Worm (Caenorhabditis elegans) whole organism, late embryonic: ENCODE measurements around the gene mac-1.

Source experiments
- C08G9.2 ChIP-seq: sonication (generic microtip); optimal IDR thresholded peaks from 2 replicates; lab custom pipeline; 2016; ENCODE audit warnings: mild to moderate bottlenecking, missing genetic modification characterization, moderate library complexity, missing compliant biosample characterization
- C38D4.7 ChIP-seq: fragments of 200-800 bp; sonication (Bioruptor generic); optimal IDR thresholded peaks from 2 replicates; lab custom pipeline; 2018; ENCODE audit warnings: mild to moderate bottlenecking, missing genetic modification characterization, moderate library complexity, missing compliant biosample characterization
- F13H6.1 ChIP-seq: sonication (generic microtip); optimal IDR thresholded peaks from 2 replicates; lab custom pipeline; 2016; ENCODE audit warnings: missing genetic modification characterization, missing compliant biosample characterization
- K02D7.2 ChIP-seq: sonication (generic microtip); optimal IDR thresholded peaks from 2 replicates; lab custom pipeline; 2017; ENCODE audit warnings: mild to moderate bottlenecking, missing genetic modification characterization, missing compliant biosample characterization
- K09A11.1 ChIP-seq: sonication (generic microtip); optimal IDR thresholded peaks from 2 replicates; lab custom pipeline; 2017; ENCODE audit warnings: antibody characterized with exemption, mild to moderate bottlenecking, missing genetic modification characterization, missing compliant biosample characterization; ENCODE audit not compliant: insufficient read depth
- Y22D7AL.16 ChIP-seq: sonication (generic microtip); optimal IDR thresholded peaks from 2 replicates; lab custom pipeline; 2016; ENCODE audit warnings: missing genetic modification characterization, missing compliant biosample characterization
- ahr-1 ChIP-seq: sonication (generic microtip); optimal IDR thresholded peaks from 2 replicates; lab custom pipeline; 2016; ENCODE audit warnings: missing genetic modification characterization, missing compliant biosample characterization
- ceh-22 ChIP-seq: sonication (generic microtip); optimal IDR thresholded peaks from 2 replicates; lab custom pipeline; 2017; ENCODE audit warnings: missing biosample characterization, missing genetic modification characterization
- ceh-31 ChIP-seq: sonication (generic microtip); optimal IDR thresholded peaks from 2 replicates; lab custom pipeline; 2016; ENCODE audit warnings: missing genetic modification characterization, missing compliant biosample characterization
- ceh-34 ChIP-seq: sonication (generic microtip); optimal IDR thresholded peaks from 2 replicates; lab custom pipeline; 2016; ENCODE audit warnings: mild to moderate bottlenecking, missing genetic modification characterization, missing compliant biosample characterization
- ceh-45 ChIP-seq: fragments of 200-800 bp; sonication (Bioruptor generic); IDR thresholded peaks from 2 replicates; pipeline ENCODE4 v1.3.6; 2022; ENCODE audit warnings: missing genetic modification reagents, missing genetic modification characterization, missing compliant biosample characterization
- ceh-6 ChIP-seq: fragments of 200-800 bp; sonication (Bioruptor generic); optimal IDR thresholded peaks from 2 replicates; lab custom pipeline; 2018; ENCODE audit warnings: mild to moderate bottlenecking, missing genetic modification characterization, missing compliant biosample characterization
- che-1 ChIP-seq: sonication (generic microtip); optimal IDR thresholded peaks from 2 replicates; lab custom pipeline; 2016; ENCODE audit warnings: mild to moderate bottlenecking, missing genetic modification characterization, missing compliant biosample characterization
- dmd-4 ChIP-seq: sonication (generic microtip); optimal IDR thresholded peaks from 2 replicates; lab custom pipeline; 2016; ENCODE audit warnings: borderline replicate concordance, missing genetic modification characterization, missing compliant biosample characterization
- dve-1 ChIP-seq: sonication (generic microtip); optimal IDR thresholded peaks from 2 replicates; lab custom pipeline; 2017; ENCODE audit warnings: antibody characterized with exemption, mild to moderate bottlenecking, missing genetic modification characterization, missing compliant biosample characterization
- elt-2 ChIP-seq: sonication (generic microtip); optimal IDR thresholded peaks from 2 replicates; lab custom pipeline; 2016; ENCODE audit warnings: missing genetic modification reagents, missing genetic modification characterization, missing compliant biosample characterization
- elt-4 ChIP-seq: sonication (generic microtip); optimal IDR thresholded peaks from 2 replicates; lab custom pipeline; 2016; ENCODE audit warnings: missing genetic modification characterization, missing compliant biosample characterization
- ets-4 ChIP-seq: sonication (generic microtip); optimal IDR thresholded peaks from 2 replicates; lab custom pipeline; 2016; ENCODE audit warnings: missing genetic modification characterization, missing compliant biosample characterization
- eyg-1 ChIP-seq: sonication (generic microtip); optimal IDR thresholded peaks from 2 replicates; lab custom pipeline; 2016; ENCODE audit warnings: missing genotype, missing genetic modification characterization, missing compliant biosample characterization
- fax-1 ChIP-seq: sonication (generic microtip); optimal IDR thresholded peaks from 2 replicates; lab custom pipeline; 2016; ENCODE audit warnings: missing genotype, missing genetic modification characterization, missing compliant biosample characterization
- fkh-10 ChIP-seq: fragments of 150-350 bp; optimal IDR thresholded peaks from 2 replicates; lab custom pipeline; 2014; ENCODE audit warnings: missing biosample characterization, missing genetic modification reagents, missing genetic modification characterization
- gmeb-2 ChIP-seq: sonication (generic microtip); optimal IDR thresholded peaks from 2 replicates; lab custom pipeline; 2016; ENCODE audit warnings: missing genetic modification characterization, inconsistent platforms, missing compliant biosample characterization
- hlh-13 ChIP-seq: fragments of 200-800 bp; sonication (Bioruptor generic); optimal IDR thresholded peaks from 2 replicates; lab custom pipeline; 2018; ENCODE audit warnings: mild to moderate bottlenecking, missing genetic modification characterization, missing compliant biosample characterization
- hlh-30 ChIP-seq: sonication (generic microtip); optimal IDR thresholded peaks from 2 replicates; lab custom pipeline; 2017; ENCODE audit warnings: antibody characterized with exemption, missing genetic modification characterization, missing compliant biosample characterization; ENCODE audit not compliant: insufficient read depth
- hlh-6 ChIP-seq: sonication (generic microtip); optimal IDR thresholded peaks from 2 replicates; lab custom pipeline; 2016; ENCODE audit warnings: missing genotype, missing genetic modification characterization, missing compliant biosample characterization
- hlh-8 ChIP-seq: sonication (generic microtip); optimal IDR thresholded peaks from 2 replicates; lab custom pipeline; 2016; ENCODE audit warnings: missing genotype, missing genetic modification characterization, missing compliant biosample characterization
- lim-6 ChIP-seq: sonication (generic microtip); optimal IDR thresholded peaks from 2 replicates; lab custom pipeline; 2016; ENCODE audit warnings: missing genetic modification characterization, missing compliant biosample characterization
- madf-2 ChIP-seq: sonication (generic microtip); optimal IDR thresholded peaks from 2 replicates; lab custom pipeline; 2017; ENCODE audit warnings: missing genetic modification characterization, missing compliant biosample characterization
- mec-3 ChIP-seq: sonication (generic microtip); optimal IDR thresholded peaks from 2 replicates; lab custom pipeline; 2016; ENCODE audit warnings: borderline replicate concordance, missing genetic modification characterization, missing compliant biosample characterization
- nfya-1 ChIP-seq: sonication (generic microtip); optimal IDR thresholded peaks from 2 replicates; lab custom pipeline; 2017; ENCODE audit warnings: missing genetic modification characterization, mild to moderate bottlenecking, missing compliant biosample characterization, antibody characterized with exemption, moderate library complexity
- nhr-232 ChIP-seq: sonication (generic microtip); optimal IDR thresholded peaks from 2 replicates; lab custom pipeline; 2016; ENCODE audit warnings: missing genetic modification characterization, missing compliant biosample characterization
- npax-4 ChIP-seq: sonication (generic microtip); optimal IDR thresholded peaks from 2 replicates; lab custom pipeline; 2016; ENCODE audit warnings: missing genetic modification characterization, missing compliant biosample characterization
- odd-2 ChIP-seq: sonication (generic microtip); optimal IDR thresholded peaks from 2 replicates; lab custom pipeline; 2017; ENCODE audit warnings: antibody characterized with exemption, mild to moderate bottlenecking, missing genetic modification characterization, missing compliant biosample characterization
- pag-3 ChIP-seq: sonication (generic microtip); optimal IDR thresholded peaks from 2 replicates; lab custom pipeline; 2016; ENCODE audit warnings: missing compliant biosample characterization, missing genetic modification characterization, borderline replicate concordance
- pat-9 ChIP-seq: fragments of 200-800 bp; sonication (Bioruptor generic); optimal IDR thresholded peaks from 2 replicates; lab custom pipeline; 2018; ENCODE audit warnings: mild to moderate bottlenecking, missing genetic modification characterization, moderate library complexity, missing compliant biosample characterization
- pax-1 ChIP-seq: fragments of 150-350 bp; optimal IDR thresholded peaks from 2 replicates; lab custom pipeline; 2014; ENCODE audit warnings: missing biosample characterization, missing genetic modification characterization
- pha-2 ChIP-seq: sonication (generic microtip); optimal IDR thresholded peaks from 2 replicates; lab custom pipeline; 2017; ENCODE audit warnings: mild to moderate bottlenecking, missing genetic modification characterization, missing compliant biosample characterization
- pha-4 ChIP-seq: fragments of 150-350 bp; optimal IDR thresholded peaks from 2 replicates; lab custom pipeline; 2018; ENCODE audit warnings: missing biosample characterization, missing genetic modification reagents, missing genetic modification characterization
- pqm-1 ChIP-seq: sonication (generic microtip); optimal IDR thresholded peaks from 2 replicates; lab custom pipeline; 2016; ENCODE audit warnings: missing genetic modification characterization, missing compliant biosample characterization
- pros-1 ChIP-seq: fragments of 150-350 bp; optimal IDR thresholded peaks from 2 replicates; lab custom pipeline; 2014; ENCODE audit warnings: missing biosample characterization, missing genetic modification reagents, missing genetic modification characterization
- ref-2 ChIP-seq: sonication (generic microtip); optimal IDR thresholded peaks from 2 replicates; lab custom pipeline; 2016; ENCODE audit warnings: missing genetic modification characterization, missing compliant biosample characterization
- rnt-1 ChIP-seq: sonication (generic microtip); optimal IDR thresholded peaks from 2 replicates; lab custom pipeline; 2016; ENCODE audit warnings: missing genetic modification characterization, missing compliant biosample characterization
- sdc-2 ChIP-seq: sonication (generic microtip); optimal IDR thresholded peaks from 2 replicates; lab custom pipeline; 2016; ENCODE audit warnings: missing genotype, missing genetic modification characterization, missing compliant biosample characterization
- sox-2 ChIP-seq: fragments of 200-800 bp; sonication (Bioruptor generic); IDR thresholded peaks from 2 replicates; pipeline ENCODE4 v1.3.6; 2022; ENCODE audit warnings: missing genetic modification reagents, missing genetic modification characterization, missing compliant biosample characterization
- syd-9 ChIP-seq: sonication (generic microtip); optimal IDR thresholded peaks from 2 replicates; lab custom pipeline; 2016; ENCODE audit warnings: mild to moderate bottlenecking, missing genetic modification characterization, moderate library complexity, missing compliant biosample characterization
- tbx-2 ChIP-seq: sonication (generic microtip); optimal IDR thresholded peaks from 2 replicates; lab custom pipeline; 2016; ENCODE audit warnings: missing genetic modification characterization, missing compliant biosample characterization
- tbx-7 ChIP-seq: sonication (generic microtip); optimal IDR thresholded peaks from 2 replicates; lab custom pipeline; 2016; ENCODE audit warnings: missing genotype, missing genetic modification characterization, missing compliant biosample characterization
- ttx-3 ChIP-seq: sonication (generic microtip); optimal IDR thresholded peaks from 2 replicates; lab custom pipeline; 2016; ENCODE audit warnings: missing genetic modification reagents, missing genetic modification characterization, missing compliant biosample characterization
- unc-3 ChIP-seq, 2 experiments: fragments of 200-800 bp in 1 of 2; sonication (Bioruptor generic) in 1 of 2; sonication (generic microtip) in 1 of 2; conservative IDR thresholded peaks in 1 of 2; optimal IDR thresholded peaks in 1 of 2; 2 replicates each; pipeline versions ENCODE4 v1.3.6 to Lab custom; 2016 to 2022; ENCODE audit warnings: missing compliant biosample characterization in 2 of 2, missing genetic modification characterization in 2 of 2, missing genetic modification reagents in 1 of 2
- unc-55 ChIP-seq: sonication (generic microtip); optimal IDR thresholded peaks from 2 replicates; lab custom pipeline; 2017; ENCODE audit warnings: missing biosample characterization, missing genetic modification reagents, missing genetic modification characterization
- zip-5 ChIP-seq: sonication (generic microtip); optimal IDR thresholded peaks from 2 replicates; lab custom pipeline; 2016; ENCODE audit warnings: missing genetic modification characterization, missing compliant biosample characterization

mac-1 gene

ce11 chrII:13291406-13292124, 29.1 kb downstream of the mac-1 start:
- TF ChIP-seq che-1 (no peak), odd-2 (tag; lab: Kevin White, UChicago) (no peak), nhr-232 (no peak), fkh-10 (GFP tag; lab: Kevin White, UChicago) (no peak), ceh-45 (GFP tag; lab: Robert Waterston, UW) (no peak), pax-1 (tag; lab: Kevin White, UChicago) (no peak), npax-4 (tag; lab: Kevin White, UChicago) (no peak), zip-5 (tag; lab: Kevin White, UChicago) (peak; percentile 15), pat-9 (tag; lab: Kevin White, UChicago) (peak; percentile 25), tbx-2 (tag; lab: Kevin White, UChicago) (peak; percentile 81), Y22D7AL.16 (tag; lab: Kevin White, UChicago) (no peak), hlh-8 (tag; lab: Kevin White, UChicago) (no peak), hlh-13 (GFP tag; lab: Kevin White, UChicago) (no peak), ceh-31 (tag; lab: Kevin White, UChicago) (peak; percentile 72), K09A11.1 (tag; lab: Kevin White, UChicago) (peak; percentile 58), ceh-34 (tag; lab: Kevin White, UChicago) (peak; percentile 63), sox-2 (GFP tag; lab: Robert Waterston, UW) (no peak), pha-4 (no peak), dve-1 (tag; lab: Kevin White, UChicago) (peak; percentile 48), madf-2 (no peak), ahr-1 (tag; lab: Kevin White, UChicago) (no peak), elt-4 (tag; lab: Kevin White, UChicago) (no peak), pha-2 (tag; lab: Kevin White, UChicago) (peak; percentile 43), lim-6 (tag; lab: Kevin White, UChicago) (no peak), sdc-2 (tag; lab: Kevin White, UChicago) (no peak), unc-3 (GFP tag; conservative IDR thresholded peaks at IDR 0.05; lab: Robert Waterston, UW) (no peak), unc-3 (tag; optimal IDR thresholded peaks at IDR 0.05; lab: Kevin White, UChicago) (no peak), eyg-1 (tag; lab: Kevin White, UChicago) (no peak), C38D4.7 (GFP tag; lab: Kevin White, UChicago) (no peak), fax-1 (no peak), rnt-1 (tag; lab: Kevin White, UChicago) (peak; percentile 67), ref-2 (peak; percentile 84), ttx-3 (tag; lab: Kevin White, UChicago) (no peak), pag-3 (no peak), pros-1 (tag; lab: Kevin White, UChicago) (peak; percentile 47), gmeb-2 (no peak), pqm-1 (tag; lab: Kevin White, UChicago) (no peak), K02D7.2 (tag; lab: Kevin White, UChicago) (no peak), hlh-30 (peak; percentile 70), elt-2 (no peak), tbx-7 (tag; lab: Kevin White, UChicago) (no peak), nfya-1 (peak; percentile 44), dmd-4 (tag; lab: Kevin White, UChicago) (no peak), hlh-6 (tag; lab: Kevin White, UChicago) (no peak), C08G9.2 (tag; lab: Kevin White, UChicago) (no peak), ceh-22 (tag; lab: Kevin White, UChicago) (peak; percentile 83), syd-9 (tag; lab: Kevin White, UChicago) (no peak), mec-3 (tag; lab: Kevin White, UChicago) (no peak), unc-55 (peak; percentile 66), ceh-6 (GFP tag; lab: Kevin White, UChicago) (no peak), F13H6.1 (tag; lab: Kevin White, UChicago) (peak; percentile 69), ets-4 (peak; percentile 37)
